Worm (Caenorhabditis elegans): ENCODE measurements around the gene F10E9.7.

ce11 chrIII:8275871-8276270 is 31.4 kb downstream of the F10E9.7 start, which contains the start of gene clec-160:
- TF ChIP-seq lim-6 (tag; optimal IDR thresholded peaks at IDR 0.05) (no peak), ama-1 (optimal IDR thresholded peaks at IDR 0.05) (no peak), lin-11 (tag; optimal IDR thresholded peaks at IDR 0.05) (no peak), dve-1 (tag; optimal IDR thresholded peaks at IDR 0.05) (no peak), unc-55 (GFP tag; optimal IDR thresholded peaks at IDR 0.05) (no peak), ceh-22 (tag; optimal IDR thresholded peaks at IDR 0.05) (no peak), elt-2 (tag; optimal IDR thresholded peaks at IDR 0.05) (no peak), nhr-11 (tag; optimal IDR thresholded peaks at IDR 0.05) (no peak), pqm-1 (tag; optimal IDR thresholded peaks at IDR 0.05) (no peak), zip-5 (tag; optimal IDR thresholded peaks at IDR 0.05) (no peak)
